Worm (Caenorhabditis elegans) whole organism, midembryonic: ENCODE results near the gene srab-13.

Experiments used
- T22C8.4 ChIP-seq: fragments of 200-800 bp; sonication (Bioruptor generic); IDR thresholded peaks from 2 replicates; pipeline ENCODE4 v1.3.6; 2022; ENCODE audit warnings: missing genetic modification characterization, missing compliant biosample characterization
- cog-1 ChIP-seq: sonication (generic microtip); optimal IDR thresholded peaks from 2 replicates; lab custom pipeline; 2016; ENCODE audit warnings: missing genetic modification characterization, missing compliant biosample characterization
- flt-1 ChIP-seq: fragments of 200-800 bp; sonication (Bioruptor generic); IDR thresholded peaks from 2 replicates; pipeline ENCODE4 v1.3.6; 2022; ENCODE audit warnings: missing genetic modification characterization, missing compliant biosample characterization
- klf-2 ChIP-seq: fragments of 200-800 bp; sonication (Bioruptor generic); conservative IDR thresholded peaks from 2 replicates; pipeline ENCODE4 v1.3.6; 2022; ENCODE audit warnings: missing genetic modification reagents, missing genetic modification characterization, missing compliant biosample characterization
- med-1 ChIP-seq: sonication (generic microtip); optimal IDR thresholded peaks from 2 replicates; lab custom pipeline; 2017; ENCODE audit warnings: missing genetic modification characterization, mild to moderate bottlenecking, missing compliant biosample characterization, antibody characterized with exemption, missing genetic modification reagents; ENCODE audit not compliant: insufficient read depth
- ref-1 ChIP-seq: fragments of 200-800 bp; sonication (Bioruptor generic); conservative IDR thresholded peaks from 2 replicates; pipeline ENCODE4 v1.3.6; 2022; ENCODE audit warnings: missing genetic modification reagents, missing genetic modification characterization, missing compliant biosample characterization
- tab-1 ChIP-seq: fragments of 200-800 bp; sonication (Bioruptor generic); IDR thresholded peaks from 2 replicates; pipeline ENCODE4 v1.3.6; 2022; ENCODE audit warnings: missing genetic modification characterization, missing compliant biosample characterization
- ztf-23 ChIP-seq: fragments of 200-800 bp; sonication (Bioruptor generic); IDR thresholded peaks from 2 replicates; pipeline ENCODE4 v1.3.6; 2022; ENCODE audit warnings: missing genetic modification reagents, missing genetic modification characterization, missing compliant biosample characterization
- ztf-29 ChIP-seq: fragments of 200-800 bp; sonication (Bioruptor generic); IDR thresholded peaks from 2 replicates; pipeline ENCODE4 v1.3.6; 2022; ENCODE audit warnings: missing genetic modification reagents, missing genetic modification characterization, missing compliant biosample characterization

The srab-13 gene

DNA sequence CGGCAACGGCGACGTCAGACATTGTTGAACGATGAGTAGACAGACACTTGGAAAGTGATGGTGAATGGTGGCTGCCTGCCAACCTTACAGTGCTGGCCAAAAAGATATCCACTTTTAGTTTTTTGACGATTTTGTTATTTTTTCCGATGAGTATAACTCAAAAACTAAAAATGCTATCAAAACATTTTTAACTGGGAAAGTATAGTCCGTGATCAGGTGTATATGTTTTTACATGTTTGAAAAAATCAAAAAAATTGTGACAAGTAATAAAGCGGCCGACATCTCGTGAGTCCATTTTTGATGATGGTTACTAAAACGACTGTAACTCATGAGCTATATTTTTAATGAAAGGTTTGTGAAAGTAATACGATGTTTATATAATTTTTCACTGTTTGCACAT lies 3.8 kb upstream of the srab-13 start, which contains the start of gene hil-6:
TSS of gene hil-6 (minus strand) at position 101 of the 400 bp plus-strand sequence.
- TF ChIP-seq cog-1 (tag; lab: Kevin White, UChicago) (no peak), tab-1 (GFP tag; lab: Robert Waterston, UW) (no peak), flt-1 (GFP tag; lab: Robert Waterston, UW) (no peak), klf-2 (GFP tag; lab: Robert Waterston, UW) (no peak), ref-1 (no peak), med-1 (GFP tag; lab: Kevin White, UChicago) (no peak), ztf-29 (no peak), T22C8.4 (GFP tag; lab: Robert Waterston, UW) (no peak), ztf-23 (GFP tag; lab: Robert Waterston, UW) (no peak)

DNA sequence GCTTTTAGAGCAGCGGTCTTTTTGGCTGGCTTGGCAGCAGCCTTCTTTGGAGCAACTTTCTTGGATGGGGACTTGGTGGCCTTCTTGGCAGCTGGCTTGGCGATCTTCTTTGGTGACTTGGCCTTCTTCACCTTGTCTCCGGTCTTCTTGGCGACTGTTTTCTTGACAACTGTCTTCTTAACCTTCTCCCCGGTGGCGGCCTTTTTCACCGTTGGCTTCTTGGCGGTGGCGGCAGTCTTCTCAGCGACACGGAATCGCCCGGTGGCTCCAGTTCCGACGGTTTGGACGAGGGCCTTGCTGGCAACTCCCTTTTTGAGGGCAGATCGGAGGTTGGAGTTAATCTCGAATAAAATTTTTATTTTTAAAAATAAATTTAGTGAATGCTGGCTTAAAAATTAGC lies 3.0 kb upstream of the srab-13 start:
- TF ChIP-seq tab-1 (GFP tag; lab: Robert Waterston, UW) (no peak), ref-1 (no peak), ztf-23 (GFP tag; lab: Robert Waterston, UW) (no peak)

DNA sequence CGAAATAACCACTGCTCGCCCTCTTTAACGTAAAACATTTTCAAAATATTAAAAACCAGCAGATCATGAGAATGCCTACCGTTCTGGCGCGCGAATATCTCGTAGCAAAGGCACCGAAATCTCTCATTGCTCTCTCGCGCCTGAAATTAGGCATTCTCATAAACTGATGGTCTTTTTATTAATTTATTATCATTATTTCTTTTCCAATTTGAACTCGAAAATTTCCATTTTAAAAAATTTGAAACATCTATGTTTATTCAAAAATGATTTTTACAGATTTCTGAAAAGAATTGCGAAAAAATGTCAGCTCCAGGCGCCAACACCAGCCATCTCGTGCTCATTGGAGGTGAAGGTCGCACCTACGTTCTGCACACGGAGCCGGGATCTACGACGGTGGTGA lies 2.2 kb upstream of the srab-13 start, which contains the start of gene F59A7.12:
TSS of gene F59A7.12 (plus strand) at position 301 of the 400 bp plus-strand sequence.
- TF ChIP-seq med-1 (GFP tag; lab: Kevin White, UChicago) (no peak), ztf-23 (GFP tag; lab: Robert Waterston, UW) (no peak), T22C8.4 (GFP tag; lab: Robert Waterston, UW) (no peak), ref-1 (no peak), flt-1 (GFP tag; lab: Robert Waterston, UW) (no peak), ztf-29 (no peak), tab-1 (GFP tag; lab: Robert Waterston, UW) (no peak), cog-1 (tag; lab: Kevin White, UChicago) (no peak), klf-2 (GFP tag; lab: Robert Waterston, UW) (no peak)

DNA sequence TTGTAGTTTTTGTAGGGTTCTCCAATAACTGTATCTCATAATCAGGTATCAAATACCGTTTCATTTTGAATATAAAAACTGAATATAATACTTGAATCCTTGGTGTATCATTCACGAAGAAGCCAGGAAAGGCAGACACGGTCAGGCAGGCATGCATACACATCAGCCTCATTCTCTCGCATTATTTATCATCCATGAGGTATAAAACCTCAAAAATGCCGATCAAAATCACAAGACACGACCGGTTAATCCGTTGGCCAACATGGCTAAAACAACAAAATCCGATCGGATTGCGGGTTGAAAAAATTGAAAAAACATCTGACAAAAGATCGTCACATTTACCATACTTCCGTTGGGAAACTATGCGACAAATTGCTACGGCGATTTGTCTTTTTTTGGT lies 5.3 kb downstream of the srab-13 start, which contains the start of gene F59A7.5:
TSS of gene F59A7.5 (plus strand) at position 301 of the 400 bp plus-strand sequence.
- TF ChIP-seq klf-2 (GFP tag; lab: Robert Waterston, UW), result no peak
- no peak for TF ChIP-seq ztf-23 (GFP tag; lab: Robert Waterston, UW)
- no peak for TF ChIP-seq T22C8.4 (GFP tag; lab: Robert Waterston, UW)
- no peak for TF ChIP-seq cog-1 (tag; lab: Kevin White, UChicago)
- TF ChIP-seq ztf-29, result no peak
- no peak for TF ChIP-seq flt-1 (GFP tag; lab: Robert Waterston, UW)
- TF ChIP-seq tab-1 (GFP tag; lab: Robert Waterston, UW), result no peak
- no peak for TF ChIP-seq ref-1
- no peak for TF ChIP-seq med-1 (GFP tag; lab: Kevin White, UChicago)

DNA sequence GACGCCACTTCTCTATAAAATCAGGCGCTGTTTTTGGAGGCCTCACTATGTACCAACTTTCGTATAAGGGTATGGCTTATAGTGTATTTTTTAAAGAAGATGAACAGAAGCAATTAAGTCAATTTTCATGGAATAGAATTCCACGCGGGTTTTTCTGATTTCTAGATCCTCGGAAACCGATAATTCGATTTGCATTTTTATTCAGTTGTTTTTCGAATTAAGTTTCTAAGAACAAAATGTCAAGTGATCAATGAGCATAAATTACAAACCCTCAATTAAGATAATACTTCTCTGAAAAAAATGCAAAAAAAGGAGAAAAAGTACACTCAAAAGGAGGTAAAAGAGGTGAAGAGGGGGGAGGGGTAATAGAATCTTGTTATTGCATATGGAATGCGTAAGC lies 6.4 kb downstream of the srab-13 start:
- TF ChIP-seq med-1 (GFP tag; lab: Kevin White, UChicago), result no peak
- TF ChIP-seq T22C8.4 (GFP tag; lab: Robert Waterston, UW), result no peak
- no peak for TF ChIP-seq ztf-23 (GFP tag; lab: Robert Waterston, UW)
- TF ChIP-seq ref-1, result no peak
- no peak for TF ChIP-seq cog-1 (tag; lab: Kevin White, UChicago)
- no peak for TF ChIP-seq klf-2 (GFP tag; lab: Robert Waterston, UW)
- no peak for TF ChIP-seq flt-1 (GFP tag; lab: Robert Waterston, UW)
- TF ChIP-seq ztf-29, result no peak
- no peak for TF ChIP-seq tab-1 (GFP tag; lab: Robert Waterston, UW)

DNA sequence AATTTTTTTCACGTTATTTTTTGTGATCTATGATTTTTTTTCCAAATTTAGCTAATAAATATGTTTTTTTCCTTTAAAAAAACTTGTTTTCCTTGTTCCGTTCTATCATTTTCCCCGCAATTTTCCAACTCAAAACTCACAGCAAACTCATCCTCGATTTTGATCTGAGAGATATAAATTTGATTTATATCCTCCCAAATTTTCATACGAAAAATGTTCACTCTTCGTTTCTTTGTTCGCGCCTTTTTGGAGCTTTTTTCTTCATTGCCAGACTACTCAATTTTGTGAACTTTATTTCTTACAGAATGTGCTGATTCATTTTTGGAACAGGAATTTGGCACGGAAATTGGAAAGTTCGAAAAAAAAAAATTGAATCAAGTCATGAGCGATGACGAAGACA lies 9.0 kb downstream of the srab-13 start, which contains the start of gene F59A7.14:
TSS of gene F59A7.14 (plus strand) at position 301 of the 400 bp plus-strand sequence.
- TF ChIP-seq ztf-23 (GFP tag; lab: Robert Waterston, UW), result no peak
- no peak for TF ChIP-seq med-1 (GFP tag; lab: Kevin White, UChicago)
- TF ChIP-seq cog-1 (tag; lab: Kevin White, UChicago), result no peak
- no peak for TF ChIP-seq T22C8.4 (GFP tag; lab: Robert Waterston, UW)
- no peak for TF ChIP-seq tab-1 (GFP tag; lab: Robert Waterston, UW)
- TF ChIP-seq flt-1 (GFP tag; lab: Robert Waterston, UW), result no peak
- TF ChIP-seq ztf-29, result no peak
- TF ChIP-seq ref-1, result no peak
- TF ChIP-seq klf-2 (GFP tag; lab: Robert Waterston, UW), result no peak

DNA sequence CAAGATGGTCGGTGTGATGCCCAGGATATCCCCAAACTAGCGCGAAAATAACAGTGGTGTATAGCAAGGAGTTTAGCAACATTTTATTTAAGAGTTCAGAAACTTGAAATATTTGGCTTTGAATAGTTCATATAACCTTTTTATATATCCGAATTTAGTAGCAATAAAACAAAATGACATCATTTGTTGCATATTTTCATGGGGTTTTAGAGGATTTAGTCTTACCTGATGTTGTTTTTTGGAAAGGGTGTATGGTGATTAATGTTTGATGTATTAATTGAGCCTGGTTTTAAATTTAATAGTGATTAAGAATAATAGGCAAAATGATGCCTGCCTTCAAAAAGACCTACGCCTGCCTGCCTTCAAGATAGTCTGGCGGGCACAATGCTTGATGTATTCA lies 11.3 kb downstream of the srab-13 start, which contains the start of gene F59A7.2:
TSS of gene F59A7.2 (minus strand) at position 101 of the 400 bp plus-strand sequence.
- TF ChIP-seq T22C8.4 (GFP tag; lab: Robert Waterston, UW), result no peak
- no peak for TF ChIP-seq ztf-23 (GFP tag; lab: Robert Waterston, UW)
- TF ChIP-seq ref-1, result no peak
- no peak for TF ChIP-seq ztf-29
- TF ChIP-seq med-1 (GFP tag; lab: Kevin White, UChicago), result no peak

DNA sequence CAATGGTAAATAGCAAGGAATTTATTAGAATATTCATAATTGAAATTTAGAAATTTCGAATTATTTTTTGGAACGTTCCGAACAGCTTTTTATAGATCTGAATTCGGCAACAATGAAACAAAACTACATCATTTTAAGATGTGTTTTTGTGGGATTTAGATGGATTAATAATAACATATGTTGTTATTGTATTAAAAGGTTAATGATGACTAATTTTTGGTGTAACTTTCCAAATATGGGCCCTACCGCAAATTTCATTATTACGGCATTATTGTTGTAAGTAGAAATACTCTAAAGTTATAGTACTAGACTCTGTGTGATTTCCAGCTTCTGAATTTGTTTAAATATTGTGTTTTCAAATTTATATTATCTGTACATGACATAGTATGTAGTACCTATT lies 13.9 kb downstream of the srab-13 start, which contains the start of gene F59A7.11:
TSS of gene F59A7.11 (minus strand) at position 101 of the 400 bp plus-strand sequence.
- TF ChIP-seq ztf-29 (no peak), ref-1 (no peak), cog-1 (tag; lab: Kevin White, UChicago) (no peak), ztf-23 (GFP tag; lab: Robert Waterston, UW) (no peak), tab-1 (GFP tag; lab: Robert Waterston, UW) (no peak), flt-1 (GFP tag; lab: Robert Waterston, UW) (no peak), med-1 (GFP tag; lab: Kevin White, UChicago) (no peak), T22C8.4 (GFP tag; lab: Robert Waterston, UW) (no peak), klf-2 (GFP tag; lab: Robert Waterston, UW) (no peak)

DNA sequence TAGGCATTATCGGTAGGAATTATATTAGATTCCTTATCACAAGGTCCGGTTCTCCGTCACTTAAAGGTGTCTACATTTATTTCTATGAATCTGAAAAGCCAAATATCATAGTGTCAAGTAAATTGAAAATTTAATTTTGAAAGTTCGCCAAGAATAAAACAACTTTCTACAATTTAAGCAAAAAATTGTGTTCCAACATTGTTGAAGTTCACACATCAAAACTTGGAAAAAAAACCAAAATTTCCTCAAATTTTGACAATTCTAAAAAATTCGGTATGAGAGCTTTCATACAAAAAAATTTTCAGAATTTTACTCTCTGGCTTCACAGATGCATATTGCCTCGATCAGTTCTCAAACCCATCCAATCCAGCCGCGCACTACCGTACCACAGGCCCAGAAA lies 15.9 kb downstream of the srab-13 start, which contains the start of gene F59A7.7:
TSS of gene F59A7.7 (plus strand) at position 301 of the 400 bp plus-strand sequence.
- TF ChIP-seq flt-1 (GFP tag; lab: Robert Waterston, UW) (no peak), T22C8.4 (GFP tag; lab: Robert Waterston, UW) (no peak), ztf-23 (GFP tag; lab: Robert Waterston, UW) (no peak), cog-1 (tag; lab: Kevin White, UChicago) (no peak), med-1 (GFP tag; lab: Kevin White, UChicago) (no peak), klf-2 (GFP tag; lab: Robert Waterston, UW) (no peak)
